Fruit fly (Drosophila melanogaster) whole organism, embryonic: Measurements from ENCODE around the gene CG11593.

Source experiments
- ATbp ChIP-seq: fragments of 200-800 bp; sonication (Bioruptor generic); optimal IDR thresholded peaks from 2 replicates; lab custom pipeline; 2017; ENCODE audit warnings: missing biosample characterization, mild to moderate bottlenecking, missing genetic modification characterization, missing genetic modification reagents
- Awh ChIP-seq: fragments of 200-800 bp; sonication (Bioruptor generic); IDR thresholded peaks from 2 replicates; pipeline ENCODE4, ENCODE4 v1.3.6; 2022; ENCODE audit warnings: missing biosample characterization, missing genetic modification characterization
- Bgb ChIP-seq: fragments of 200-800 bp; sonication (Bioruptor generic); IDR thresholded peaks from 2 replicates; pipeline ENCODE4 v1.3.6; 2022; ENCODE audit warnings: missing biosample characterization, missing genetic modification characterization; ENCODE audit not compliant: partially characterized antibody
- Bteb2 ChIP-seq: fragments of 200-800 bp; sonication (Bioruptor generic); optimal IDR thresholded peaks from 2 replicates; lab custom pipeline; 2016; ENCODE audit warnings: missing biosample characterization, missing genetic modification characterization
- CG10321 ChIP-seq: fragments of 200-800 bp; sonication (Bioruptor generic); IDR thresholded peaks from 2 replicates; pipeline ENCODE4 v1.3.6; 2022; ENCODE audit warnings: missing biosample characterization, missing genetic modification characterization
- CG11504 ChIP-seq: fragments of 200-800 bp; sonication (Bioruptor generic); optimal IDR thresholded peaks from 3 replicates; lab custom pipeline; 2019; ENCODE audit warnings: missing biosample characterization, mild to moderate bottlenecking, missing genetic modification characterization, moderate library complexity
- CG11695 ChIP-seq: fragments of 200-800 bp; sonication (Bioruptor generic); IDR thresholded peaks from 3 replicates; pipeline ENCODE4 v1.3.6; 2022; ENCODE audit warnings: missing biosample characterization, missing genetic modification characterization
- CG12744 ChIP-seq: fragments of 200-800 bp; sonication (Bioruptor generic); optimal IDR thresholded peaks from 2 replicates; lab custom pipeline; 2016; ENCODE audit warnings: missing biosample characterization, missing genetic modification characterization
- CG12769 ChIP-seq: fragments of 200-800 bp; sonication (Bioruptor generic); optimal IDR thresholded peaks from 2 replicates; lab custom pipeline; 2019; ENCODE audit warnings: missing biosample characterization, mild to moderate bottlenecking, missing genetic modification characterization, moderate library complexity
- CG13775 ChIP-seq: fragments of 200-800 bp; sonication (Bioruptor generic); optimal IDR thresholded peaks from 3 replicates; lab custom pipeline; 2017; ENCODE audit warnings: missing biosample characterization, mild to moderate bottlenecking, missing genetic modification characterization
- CG15011 ChIP-seq: fragments of 200-800 bp; sonication (Bioruptor generic); optimal IDR thresholded peaks from 3 replicates; lab custom pipeline; 2018; ENCODE audit warnings: missing biosample characterization, mild to moderate bottlenecking, missing genetic modification characterization
- CG16815 ChIP-seq: fragments of 200-800 bp; sonication (Bioruptor generic); optimal IDR thresholded peaks from 3 replicates; lab custom pipeline; 2017; ENCODE audit warnings: missing biosample characterization, mild to moderate bottlenecking, missing genetic modification characterization
- CG17829 ChIP-seq: fragments of 200-800 bp; optimal IDR thresholded peaks from 2 replicates; lab custom pipeline; 2019; ENCODE audit warnings: missing biosample characterization, mild to moderate bottlenecking, missing genetic modification characterization, moderate library complexity
- CG18476 ChIP-seq: fragments of 200-800 bp; sonication (Bioruptor generic); optimal IDR thresholded peaks from 2 replicates; lab custom pipeline; 2016; ENCODE audit warnings: missing biosample characterization, mild to moderate bottlenecking, missing genetic modification characterization
- CG2889 ChIP-seq: fragments of 200-800 bp; sonication (Bioruptor generic); IDR thresholded peaks from 3 replicates; pipeline ENCODE4 v1.3.6; 2022; ENCODE audit warnings: missing biosample characterization, missing genetic modification characterization
- CG4617 ChIP-seq: fragments of 200-800 bp; sonication (Bioruptor generic); optimal IDR thresholded peaks from 3 replicates; lab custom pipeline; 2016; ENCODE audit warnings: missing biosample characterization, missing genetic modification characterization, borderline replicate concordance
- CG4730 ChIP-seq: fragments of 200-800 bp; sonication (Bioruptor generic); IDR thresholded peaks from 2 replicates; pipeline ENCODE4 v1.3.6; 2022; ENCODE audit warnings: missing biosample characterization, missing genetic modification characterization
- CG6272 ChIP-seq: fragments of 200-800 bp; sonication (Bioruptor generic); IDR thresholded peaks from 2 replicates; pipeline ENCODE4 v1.3.6; 2022; ENCODE audit warnings: missing biosample characterization, missing genetic modification characterization
- CG6765 ChIP-seq: fragments of 200-800 bp; sonication (Bioruptor generic); optimal IDR thresholded peaks from 3 replicates; lab custom pipeline; 2017; ENCODE audit warnings: missing biosample characterization, mild to moderate bottlenecking, missing genetic modification characterization
- CG7372 ChIP-seq: fragments of 200-800 bp; sonication (Bioruptor generic); IDR thresholded peaks from 2 replicates; pipeline ENCODE4 v1.3.6; 2022; ENCODE audit warnings: missing biosample characterization, missing genetic modification characterization
- CG8388 ChIP-seq: fragments of 200-800 bp; sonication (Bioruptor generic); optimal IDR thresholded peaks from 2 replicates; lab custom pipeline; 2019; ENCODE audit warnings: missing biosample characterization, mild to moderate bottlenecking, missing genetic modification characterization, moderate library complexity
- CG9437 ChIP-seq: fragments of 200-800 bp; sonication (Bioruptor generic); optimal IDR thresholded peaks from 2 replicates; lab custom pipeline; 2018; ENCODE audit warnings: missing biosample characterization, mild to moderate bottlenecking, missing genetic modification characterization
- CG9932 ChIP-seq: fragments of 200-800 bp; sonication (Bioruptor generic); IDR thresholded peaks from 2 replicates; pipeline ENCODE4 v1.3.6; 2022; ENCODE audit warnings: missing biosample characterization, missing genetic modification characterization
- Dll ChIP-seq: fragments of 200-800 bp; sonication (Bioruptor generic); IDR thresholded peaks from 4 replicates; pipeline ENCODE4 v1.3.6; 2022; ENCODE audit warnings: missing biosample characterization, missing genetic modification characterization; ENCODE audit not compliant: partially characterized antibody
- Ets65A ChIP-seq: fragments of 200-800 bp; sonication (Bioruptor generic); peaks from one replicate; lab custom pipeline; 2016; ENCODE audit warnings: missing biosample characterization, missing genetic modification characterization
- Fer3 ChIP-seq: fragments of 200-800 bp; sonication (Bioruptor generic); optimal IDR thresholded peaks from 2 replicates; lab custom pipeline; 2018; ENCODE audit warnings: missing biosample characterization, mild to moderate bottlenecking, missing genetic modification characterization, moderate library complexity
- Gug ChIP-seq: fragments of 200-800 bp; sonication (Bioruptor generic); IDR thresholded peaks from 4 replicates; pipeline ENCODE4 v1.3.6; 2022; ENCODE audit warnings: missing biosample characterization, missing genetic modification characterization
- H2.0 ChIP-seq: fragments of 200-800 bp; sonication (Bioruptor generic); IDR thresholded peaks from 2 replicates; pipeline ENCODE4 v1.3.6; 2022; ENCODE audit warnings: missing biosample characterization, missing genetic modification characterization
- HmgZ ChIP-seq: fragments of 200-800 bp; sonication (Bioruptor generic); optimal IDR thresholded peaks from 2 replicates; lab custom pipeline; 2018; ENCODE audit warnings: missing biosample characterization, mild to moderate bottlenecking, missing genetic modification characterization
- Lim3 ChIP-seq: fragments of 200-800 bp; sonication (Bioruptor generic); IDR thresholded peaks from 2 replicates; pipeline ENCODE4 v1.3.6; 2022; ENCODE audit warnings: missing biosample characterization, missing genetic modification characterization
- NC2α ChIP-seq: fragments of 200-800 bp; sonication (Bioruptor generic); optimal IDR thresholded peaks from 2 replicates; lab custom pipeline; 2016; ENCODE audit warnings: missing biosample characterization, missing genetic modification characterization
- NFAT ChIP-seq: fragments of 200-800 bp; sonication (Bioruptor generic); IDR thresholded peaks from 2 replicates; pipeline ENCODE4 v1.3.6; 2022; ENCODE audit warnings: missing biosample characterization, missing genetic modification characterization
- bsh ChIP-seq, 2 experiments: fragments of 200-800 bp; sonication (Bioruptor generic); optimal IDR thresholded peaks; 2 replicates each; lab custom pipeline; 2017 to 2018; ENCODE audit warnings: mild to moderate bottlenecking in 2 of 2, missing biosample characterization in 2 of 2, missing genetic modification characterization in 2 of 2, moderate library complexity in 1 of 2
- btn ChIP-seq: fragments of 200-800 bp; sonication (Bioruptor generic); optimal IDR thresholded peaks from 2 replicates; lab custom pipeline; 2016; ENCODE audit warnings: missing biosample characterization, missing genetic modification characterization
- crp ChIP-seq, 2 experiments: fragments of 200-800 bp; sonication (Bioruptor generic); optimal IDR thresholded peaks; 2 replicates in 1 of 2; 3 replicates in 1 of 2; lab custom pipeline; 2017; ENCODE audit warnings: missing biosample characterization in 2 of 2, missing genetic modification characterization in 2 of 2, mild to moderate bottlenecking in 1 of 2, moderate library complexity in 1 of 2
- dan ChIP-seq: fragments of 200-800 bp; sonication (Bioruptor generic); IDR thresholded peaks from 2 replicates; pipeline ENCODE4 v1.3.6; 2022; ENCODE audit warnings: missing biosample characterization, missing genetic modification characterization
- fu2 ChIP-seq: fragments of 200-800 bp; sonication (Bioruptor generic); optimal IDR thresholded peaks from 2 replicates; lab custom pipeline; 2016; ENCODE audit warnings: missing biosample characterization, missing genetic modification characterization
- gcm2 ChIP-seq: fragments of 200-800 bp; sonication (Bioruptor generic); optimal IDR thresholded peaks from 2 replicates; lab custom pipeline; 2016; ENCODE audit warnings: missing biosample characterization, missing genetic modification characterization
- grn ChIP-seq: fragments of 200-800 bp; sonication (Bioruptor generic); optimal IDR thresholded peaks from 3 replicates; lab custom pipeline; 2017; ENCODE audit warnings: missing biosample characterization, missing genetic modification characterization
- lola ChIP-seq, 3 experiments: fragments of >200 bp in 2 of 3; fragments of 200-800 bp in 1 of 3; sonication (Bioruptor generic) in 1 of 3; optimal IDR thresholded peaks; 2 replicates each; lab custom pipeline; 2017 to 2019; ENCODE audit warnings: missing biosample characterization in 3 of 3, missing genetic modification characterization in 3 of 3, mild to moderate bottlenecking in 1 of 3, moderate library complexity in 1 of 3
- oc ChIP-seq: fragments of 200-800 bp; sonication (Bioruptor generic); optimal IDR thresholded peaks from 2 replicates; lab custom pipeline; 2018; ENCODE audit warnings: missing biosample characterization, mild to moderate bottlenecking, missing genetic modification characterization, moderate library complexity
- pnt ChIP-seq: fragments of 200-800 bp; sonication (Bioruptor generic); optimal IDR thresholded peaks from 3 replicates; lab custom pipeline; 2016; ENCODE audit warnings: missing biosample characterization, missing genetic modification characterization
- psq ChIP-seq: fragments of 200-800 bp; sonication (Bioruptor generic); optimal IDR thresholded peaks from 2 replicates; lab custom pipeline; 2017; ENCODE audit warnings: missing biosample characterization, missing genetic modification characterization
- ranshi ChIP-seq: fragments of 200-800 bp; sonication (Bioruptor generic); IDR thresholded peaks from 2 replicates; pipeline ENCODE4 v1.3.6; 2022; ENCODE audit warnings: missing biosample characterization, missing genetic modification characterization
- schlank ChIP-seq: fragments of 200-800 bp; sonication (Bioruptor generic); optimal IDR thresholded peaks from 2 replicates; lab custom pipeline; 2018; ENCODE audit warnings: missing biosample characterization, mild to moderate bottlenecking, missing genetic modification characterization
- sd ChIP-seq: fragments of 200-800 bp; sonication (Bioruptor generic); optimal IDR thresholded peaks from 3 replicates; lab custom pipeline; 2018; ENCODE audit warnings: missing biosample characterization, mild to moderate bottlenecking, missing genetic modification characterization, moderate library complexity
- sisA ChIP-seq: fragments of 200-800 bp; sonication (Bioruptor generic); IDR thresholded peaks from 2 replicates; pipeline ENCODE4 v1.3.6; 2022; ENCODE audit warnings: missing biosample characterization, missing genetic modification characterization
- sob ChIP-seq: fragments of 200-800 bp; sonication (Bioruptor generic); IDR thresholded peaks from 2 replicates; pipeline ENCODE4 v1.3.6; 2022; ENCODE audit warnings: missing biosample characterization, missing genetic modification characterization
- ssp ChIP-seq: fragments of 200-800 bp; sonication (Bioruptor generic); IDR thresholded peaks from 2 replicates; pipeline ENCODE4 v1.3.6; 2022; ENCODE audit warnings: missing biosample characterization, missing genetic modification characterization
- stc ChIP-seq: fragments of 200-800 bp; sonication (Bioruptor generic); IDR thresholded peaks from 2 replicates; pipeline ENCODE4 v1.3.6; 2022; ENCODE audit warnings: missing biosample characterization, missing genetic modification characterization
- tgo ChIP-seq: fragments of 200-800 bp; sonication (Bioruptor generic); IDR thresholded peaks from 3 replicates; pipeline ENCODE4 v1.3.6; 2022; ENCODE audit warnings: missing biosample characterization, missing genetic modification characterization
- wdn ChIP-seq: fragments of 200-800 bp; sonication (Bioruptor generic); IDR thresholded peaks from 2 replicates; pipeline ENCODE4 v1.3.6; 2022; ENCODE audit warnings: missing biosample characterization, missing genetic modification characterization
- zf30C ChIP-seq: fragments of 200-800 bp; sonication (Bioruptor generic); optimal IDR thresholded peaks from 3 replicates; lab custom pipeline; 2018; ENCODE audit warnings: missing biosample characterization, mild to moderate bottlenecking, missing genetic modification characterization

CG11593 gene

dm6 chr3L:4049082-4049481 is 8.8 kb upstream of the CG11593 start (continued):
- TF ChIP-seq stc (GFP tag; lab: Robert Waterston, UW) (no peak), tgo (GFP tag; lab: Robert Waterston, UW) (no peak), CG6765 (no peak), Ets65A (GFP tag; lab: Kevin White, UChicago) (no peak), CG7372 (GFP tag; lab: Robert Waterston, UW) (no peak), psq (GFP tag; lab: Kevin White, UChicago) (no peak), CG17829 (tag; lab: Kevin White, UChicago) (no peak), gcm2 (GFP tag; lab: Kevin White, UChicago) (no peak), CG18476 (GFP tag; lab: Kevin White, UChicago) (no peak), NC2α (GFP tag; lab: Kevin White, UChicago) (no peak), Lim3 (GFP tag; lab: Robert Waterston, UW) (no peak), CG11504 (tag; lab: Kevin White, UChicago) (peak; percentile 54), ssp (GFP tag; lab: Robert Waterston, UW) (no peak), Gug (GFP tag; lab: Robert Waterston, UW) (no peak), CG10321 (GFP tag; lab: Robert Waterston, UW) (no peak), CG6272 (no peak), CG8388 (GFP tag; lab: Kevin White, UChicago) (no peak), CG4617 (GFP tag; lab: Kevin White, UChicago) (no peak), lola (GFP tag; optimal IDR thresholded peaks at IDR 0.05; lab: Kevin White, UChicago) (no peak), fu2 (GFP tag; lab: Kevin White, UChicago) (no peak), btn (GFP tag; lab: Kevin White, UChicago) (no peak), Bteb2 (GFP tag; lab: Kevin White, UChicago) (no peak), bsh (GFP tag; optimal IDR thresholded peaks at IDR 0.05; lab: Kevin White, UChicago) (peak in 1 of 2 experiments; percentile 18), CG11695 (GFP tag; lab: Robert Waterston, UW) (no peak; the same call in 2 of the 3 replicates), CG15011 (GFP tag; lab: Kevin White, UChicago) (no peak), CG9932 (GFP tag; lab: Robert Waterston, UW) (no peak), sob (no peak), dan (no peak), CG13775 (no peak), ATbp (no peak), CG4730 (GFP tag; lab: Robert Waterston, UW) (no peak), Fer3 (tag; lab: Kevin White, UChicago) (no peak), NFAT (GFP tag; lab: Robert Waterston, UW) (no peak), HmgZ (tag; lab: Kevin White, UChicago) (no peak), CG2889 (GFP tag; lab: Robert Waterston, UW) (no peak), schlank (tag; lab: Kevin White, UChicago) (no peak), grn (GFP tag; lab: Kevin White, UChicago) (no peak), wdn (GFP tag; lab: Robert Waterston, UW) (no peak), Bgb (GFP tag; lab: Robert Waterston, UW) (no peak), pnt (no peak), CG9437 (GFP tag; lab: Kevin White, UChicago) (peak; percentile 7), ranshi (GFP tag; lab: Robert Waterston, UW) (no peak), zf30C (GFP tag; lab: Kevin White, UChicago) (no peak), H2.0 (GFP tag; lab: Robert Waterston, UW) (no peak), sd (tag; lab: Kevin White, UChicago) (no peak), CG16815 (GFP tag; lab: Kevin White, UChicago) (no peak), CG12744 (no peak), oc (tag; lab: Kevin White, UChicago) (no peak), sisA (GFP tag; lab: Robert Waterston, UW) (no peak), CG12769 (tag; lab: Kevin White, UChicago) (no peak), crp (GFP tag; optimal IDR thresholded peaks at IDR 0.05; lab: Kevin White, UChicago) (no peak), Dll (no peak), Awh (GFP tag; lab: Robert Waterston, UW) (no peak)
